Worm (Caenorhabditis elegans): ENCODE measurements around the gene nspc-18.

DNA sequence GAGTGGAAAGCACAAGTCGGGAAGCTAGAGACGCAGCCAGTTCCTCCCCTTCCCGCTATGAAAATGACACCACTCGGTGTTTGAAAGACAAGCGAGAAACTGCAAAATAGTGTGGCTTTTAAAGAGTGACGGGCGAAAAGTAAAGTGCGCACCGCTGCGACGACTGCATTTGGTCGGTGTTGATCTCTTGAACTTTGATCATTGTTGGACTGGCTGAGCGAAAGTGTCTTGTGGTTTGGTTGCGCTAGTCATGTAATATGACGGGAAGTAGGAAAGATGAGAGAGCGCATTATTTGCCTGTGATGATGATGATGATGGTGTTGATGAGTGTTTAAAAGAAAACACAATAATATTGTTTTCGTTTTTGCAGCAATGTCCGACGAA lies 32.8 kb upstream of the nspc-18 start:
- TF ChIP-seq tab-1 (GFP tag; IDR thresholded peaks at IDR 0.05) = no peak
- no peak for TF ChIP-seq ztf-29 (GFP tag; IDR thresholded peaks at IDR 0.05)
- no peak for TF ChIP-seq klf-2 (GFP tag; conservative IDR thresholded peaks at IDR 0.05)
- TF ChIP-seq ztf-23 (GFP tag; IDR thresholded peaks at IDR 0.05) = no peak
